Worm (Caenorhabditis elegans): Measurements from ENCODE around the gene F22F7.12.
A peak's percentile ranks its signal among the peaks of the same experiment; 100 is the strongest.

The F22F7.12 gene

DNA sequence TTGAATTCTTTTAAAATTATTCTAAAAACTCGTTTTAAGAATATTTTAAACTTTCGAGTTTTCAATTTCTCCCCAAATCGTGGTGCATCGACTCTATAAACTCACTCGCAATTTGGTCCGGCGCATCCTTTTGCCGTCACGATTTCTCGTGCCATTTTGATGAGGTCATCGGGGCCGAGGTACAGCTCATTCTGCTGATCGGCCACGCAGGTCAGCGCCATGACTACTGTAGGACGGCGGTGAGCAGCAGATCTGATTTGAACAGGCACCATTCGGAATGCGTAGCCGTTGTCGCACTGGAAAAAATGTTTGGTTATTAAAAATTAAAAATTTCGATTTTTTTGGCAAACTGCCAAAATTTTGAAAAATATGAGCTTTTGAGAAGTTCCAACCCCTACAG is 11.6 kb downstream of the F22F7.12 start:
- TF ChIP-seq egl-27 (tag; optimal IDR thresholded peaks at IDR 0.05) = no peak
- no peak for TF ChIP-seq mbf-1 (tag; optimal IDR thresholded peaks at IDR 0.05)
- TF ChIP-seq nhr-129 (tag; optimal IDR thresholded peaks at IDR 0.05) = no peak
- no peak for TF ChIP-seq nhr-10 (tag; optimal IDR thresholded peaks at IDR 0.05)
- no peak for TF ChIP-seq ama-1 (optimal IDR thresholded peaks at IDR 0.05)
- TF ChIP-seq C34F6.9 (tag; optimal IDR thresholded peaks at IDR 0.05) = no peak
- TF ChIP-seq elt-1 (tag; optimal IDR thresholded peaks at IDR 0.05) = no peak
- TF ChIP-seq nhr-11 (tag; optimal IDR thresholded peaks at IDR 0.05) = no peak
- no peak for TF ChIP-seq skn-1 (tag; optimal IDR thresholded peaks at IDR 0.05)
- TF ChIP-seq nhr-77 (tag; optimal IDR thresholded peaks at IDR 0.05) = no peak
- no peak for TF ChIP-seq nhr-237 (tag; optimal IDR thresholded peaks at IDR 0.05)
- TF ChIP-seq ztf-1 (GFP tag; conservative IDR thresholded peaks at IDR 0.05) = no peak
- no peak for TF ChIP-seq ZK546.5 (tag; optimal IDR thresholded peaks at IDR 0.05)

DNA sequence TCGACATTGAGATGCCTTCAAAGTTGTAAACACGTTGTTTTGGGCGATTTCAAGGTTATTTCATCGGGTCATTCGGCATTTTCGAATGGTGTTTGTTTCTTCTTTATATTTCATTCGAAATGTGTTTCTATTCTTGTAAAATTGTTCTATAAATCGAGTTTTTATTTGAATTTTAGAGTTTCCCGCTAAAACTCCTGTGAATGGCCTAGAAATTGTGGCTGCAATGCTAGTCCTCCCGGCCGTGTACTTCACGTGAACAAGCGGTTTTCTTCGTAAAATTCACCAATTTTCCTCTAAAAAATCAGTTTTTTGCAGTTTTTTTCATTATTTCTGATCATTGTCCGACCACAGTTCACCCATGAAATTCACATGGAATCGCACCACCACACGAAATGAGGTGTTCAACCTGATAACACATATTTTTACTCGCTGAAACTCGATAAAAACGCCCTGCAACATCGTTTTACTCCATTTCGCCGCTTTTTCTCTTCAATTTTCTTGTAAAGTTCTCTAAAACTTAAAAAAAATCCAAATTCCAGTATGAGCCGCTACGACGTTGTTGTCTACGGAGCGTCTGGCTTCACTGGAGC is 17.2 kb downstream of the F22F7.12 start, which contains the start of gene ldp-1:
Gene ldp-1 (plus strand): TSS at position 540 of the 590 bp plus-strand sequence.
- TF ChIP-seq nhr-129 (tag; optimal IDR thresholded peaks at IDR 0.05) (no peak), C34F6.9 (tag; optimal IDR thresholded peaks at IDR 0.05) (peak; percentile 62), ZK546.5 (tag; optimal IDR thresholded peaks at IDR 0.05) (no peak), elt-1 (tag; optimal IDR thresholded peaks at IDR 0.05) (no peak), lin-13 (GFP tag; optimal IDR thresholded peaks at IDR 0.05) (peak; percentile 48), nhr-11 (tag; optimal IDR thresholded peaks at IDR 0.05) (no peak), gmeb-1 (tag; optimal IDR thresholded peaks at IDR 0.05) (peak; percentile 88), sem-4 (tag; optimal IDR thresholded peaks at IDR 0.05) (peak; percentile 11), nhr-6 (tag; optimal IDR thresholded peaks at IDR 0.05) (peak; percentile 39), F13H6.1 (tag; optimal IDR thresholded peaks at IDR 0.05) (peak; percentile 70), nhr-25 (tag; optimal IDR thresholded peaks at IDR 0.05) (peak; percentile 19), elt-3 (tag; optimal IDR thresholded peaks at IDR 0.05) (no peak), lsy-2 (tag; optimal IDR thresholded peaks at IDR 0.05) (peak; percentile 52 to 81), nhr-10 (tag; optimal IDR thresholded peaks at IDR 0.05) (no peak), snpc-4 (tag; optimal IDR thresholded peaks at IDR 0.05) (peak; percentile 23), ztf-4 (tag; optimal IDR thresholded peaks at IDR 0.05) (no peak), ama-1 (optimal IDR thresholded peaks at IDR 0.05) (no peak), sma-3 (GFP tag; optimal IDR thresholded peaks at IDR 0.05) (peak; percentile 63), blmp-1 (tag; optimal IDR thresholded peaks at IDR 0.05; ENCODE audit: insufficient read depth) (no peak), egl-27 (tag; optimal IDR thresholded peaks at IDR 0.05) (peak; percentile 30), unc-55 (GFP tag; optimal IDR thresholded peaks at IDR 0.05) (peak; percentile 64), crh-2 (tag; optimal IDR thresholded peaks at IDR 0.05) (peak; percentile 60), nhr-21 (tag; optimal IDR thresholded peaks at IDR 0.05) (peak; percentile 12), sma-9 (GFP tag; optimal IDR thresholded peaks at IDR 0.05) (peak; percentile 87), sma-9 (tag; optimal IDR thresholded peaks at IDR 0.05) (no peak), alr-1 (tag; optimal IDR thresholded peaks at IDR 0.05) (no peak), ztf-1 (GFP tag; conservative IDR thresholded peaks at IDR 0.05) (no peak)

DNA sequence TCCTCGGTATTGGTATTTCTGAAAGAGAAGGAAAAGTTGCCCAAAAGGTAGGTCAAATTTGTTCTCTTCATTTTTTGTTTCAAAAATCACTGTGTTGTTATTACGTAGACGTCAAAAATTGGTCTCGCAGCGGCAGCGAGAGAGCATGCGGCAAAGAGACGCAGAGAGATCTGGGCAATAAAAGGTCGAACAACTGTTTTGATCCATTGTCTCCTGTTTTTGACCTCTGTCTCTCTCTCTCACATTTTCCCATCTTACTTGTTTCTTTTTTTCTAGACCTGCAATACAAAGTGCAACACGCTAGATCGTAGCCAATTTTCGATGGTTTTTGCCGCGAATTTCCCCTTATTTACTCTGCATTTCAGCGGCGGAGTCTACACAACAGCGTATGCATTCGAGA is 17.8 kb downstream of the F22F7.12 start:
- TF ChIP-seq ztf-4 (tag; optimal IDR thresholded peaks at IDR 0.05) = no peak
- no peak for TF ChIP-seq nhr-77 (tag; optimal IDR thresholded peaks at IDR 0.05)
- TF ChIP-seq nhr-129 (tag; optimal IDR thresholded peaks at IDR 0.05) = peak; percentile 51

DNA sequence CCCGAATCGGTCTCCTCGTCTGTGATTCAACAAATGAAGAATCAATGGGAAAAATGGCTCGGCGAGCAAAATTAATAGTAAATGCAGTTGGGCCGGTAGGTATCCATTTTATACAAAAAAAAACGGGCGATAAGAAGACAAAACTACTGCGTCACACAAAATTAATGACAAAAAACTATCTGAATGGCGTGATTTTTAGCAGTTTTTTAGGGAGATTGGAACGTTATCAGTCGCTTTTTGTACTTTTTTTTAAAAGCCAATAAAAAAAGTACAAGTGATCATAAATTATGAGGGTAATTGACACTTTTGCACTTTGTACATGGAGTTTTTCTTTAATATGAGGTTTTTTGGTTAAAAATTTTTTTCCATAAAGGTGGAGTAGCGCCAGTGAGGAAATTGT is 21.1 kb downstream of the F22F7.12 start:
- TF ChIP-seq fos-1 (tag; optimal IDR thresholded peaks at IDR 0.05) (peak; percentile 7), alr-1 (tag; optimal IDR thresholded peaks at IDR 0.05) (no peak), ztf-1 (GFP tag; conservative IDR thresholded peaks at IDR 0.05) (no peak), nhr-23 (tag; optimal IDR thresholded peaks at IDR 0.05) (no peak)

DNA sequence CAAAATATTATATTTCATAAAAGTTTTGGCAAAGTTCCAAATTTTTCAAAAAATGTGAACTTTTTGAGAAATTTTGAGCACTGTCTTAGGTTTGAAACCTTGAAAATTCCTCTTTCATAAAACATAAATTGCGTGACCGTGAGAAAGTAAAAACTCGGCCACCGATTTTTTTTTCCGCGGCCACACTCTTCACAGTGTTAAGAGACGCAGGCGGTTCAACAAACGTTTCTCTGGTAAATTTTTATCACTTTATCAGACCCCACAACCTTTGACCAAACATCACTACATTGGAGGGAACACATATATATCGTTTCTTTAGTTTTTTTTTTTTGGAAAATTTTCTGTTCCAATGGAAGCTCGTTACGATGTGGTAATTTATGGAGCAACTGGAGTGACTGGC is 21.8 kb downstream of the F22F7.12 start, which contains the start of gene F22F7.2:
Gene F22F7.2 (plus strand): TSS at position 266 of the 400 bp plus-strand sequence.
- TF ChIP-seq lin-11 (tag; optimal IDR thresholded peaks at IDR 0.05) (no peak), lin-13 (GFP tag; optimal IDR thresholded peaks at IDR 0.05) (no peak), R02D3.7 (tag; optimal IDR thresholded peaks at IDR 0.05) (no peak), sma-3 (GFP tag; optimal IDR thresholded peaks at IDR 0.05) (no peak), mab-5 (tag; optimal IDR thresholded peaks at IDR 0.05) (no peak), elt-3 (tag; optimal IDR thresholded peaks at IDR 0.05) (no peak), crh-2 (tag; optimal IDR thresholded peaks at IDR 0.05) (peak; percentile 14), gmeb-1 (tag; optimal IDR thresholded peaks at IDR 0.05) (no peak), F13H6.1 (tag; optimal IDR thresholded peaks at IDR 0.05) (no peak), lin-39 (tag; optimal IDR thresholded peaks at IDR 0.05) (no peak), sma-9 (GFP tag; optimal IDR thresholded peaks at IDR 0.05) (peak; percentile 16), sma-9 (tag; optimal IDR thresholded peaks at IDR 0.05) (no peak), elt-1 (tag; optimal IDR thresholded peaks at IDR 0.05) (no peak)

Data from whole organism, L2 larva.